Worm (Caenorhabditis elegans) whole organism, L4 larva: ENCODE data around the gene fbxb-62.
A peak's percentile ranks its signal among the peaks of the same experiment; 100 is the strongest.
"Not testable (repeated sequence)": the region's sequence is repeated elsewhere in the genome, so short reads cannot be mapped to it uniquely, and the experiment has no call there.

Experiments used
- D1046.2 ChIP-seq: fragments of 200-800 bp; sonication (Bioruptor generic); IDR thresholded peaks from 2 replicates; pipeline ENCODE4 v1.3.6; 2022; ENCODE audit warnings: missing genetic modification characterization, missing compliant biosample characterization
- F10B5.3 ChIP-seq: sonication (generic microtip); optimal IDR thresholded peaks from 2 replicates; lab custom pipeline; 2016; ENCODE audit warnings: mild to moderate bottlenecking, missing genetic modification characterization, missing compliant biosample characterization
- R02D3.7 ChIP-seq: fragments of 150-350 bp; sonication (generic microtip); optimal IDR thresholded peaks from 3 replicates; lab custom pipeline; 2014; ENCODE audit warnings: missing biosample characterization, missing genetic modification characterization
- T26A8.4 ChIP-seq: fragments of 200-800 bp; sonication (Bioruptor generic); IDR thresholded peaks from 2 replicates; pipeline ENCODE4 v1.3.6; 2022; ENCODE audit warnings: missing genetic modification characterization, missing compliant biosample characterization
- Y105C5A.15 ChIP-seq: fragments of 200-800 bp; sonication (Bioruptor generic); IDR thresholded peaks from 2 replicates; pipeline ENCODE4 v1.3.6; 2022; ENCODE audit warnings: missing genetic modification characterization, missing compliant biosample characterization
- Y5F2A.4 ChIP-seq: fragments of 200-800 bp; sonication (Bioruptor generic); optimal IDR thresholded peaks from 2 replicates; lab custom pipeline; 2018; ENCODE audit warnings: mild to moderate bottlenecking, missing genetic modification characterization, missing compliant biosample characterization
- ZK337.2 ChIP-seq: fragments of 200-800 bp; sonication (Bioruptor generic); IDR thresholded peaks from 2 replicates; pipeline ENCODE4 v1.3.6; 2022; ENCODE audit warnings: missing genetic modification reagents, missing genetic modification characterization, missing compliant biosample characterization
- ama-1 ChIP-seq: fragments of 150-350 bp; optimal IDR thresholded peaks from 2 replicates; lab custom pipeline; 2014; ENCODE audit warnings: inconsistent platforms, mixed read lengths
- ceh-20 ChIP-seq: fragments of 200-800 bp; sonication (Bioruptor generic); IDR thresholded peaks from 2 replicates; pipeline ENCODE4 v1.3.6; 2022; ENCODE audit warnings: missing genetic modification reagents, missing genetic modification characterization, missing compliant biosample characterization
- ctbp-1 ChIP-seq: fragments of 200-800 bp; sonication (Bioruptor generic); IDR thresholded peaks from 2 replicates; pipeline ENCODE4 v1.3.6; 2022; ENCODE audit warnings: missing genetic modification reagents, missing genetic modification characterization, missing compliant biosample characterization
- daf-16 ChIP-seq, 3 experiments: sonication (generic microtip); optimal IDR thresholded peaks; 2 replicates each; lab custom pipeline; 2016 to 2017; ENCODE audit warnings: missing genetic modification characterization in 3 of 3, missing genetic modification reagents in 3 of 3, mild to moderate bottlenecking in 2 of 3, missing compliant biosample characterization in 2 of 3, missing biosample characterization in 1 of 3, moderate library complexity in 1 of 3
- daf-8 ChIP-seq: fragments of 200-800 bp; sonication (Bioruptor generic); IDR thresholded peaks from 2 replicates; pipeline ENCODE4 v1.3.6; 2022; ENCODE audit warnings: missing genetic modification characterization, missing compliant biosample characterization
- dmd-6 ChIP-seq: fragments of 200-800 bp; sonication (Bioruptor generic); IDR thresholded peaks from 2 replicates; pipeline ENCODE4 v1.3.6; 2022; ENCODE audit warnings: missing genetic modification reagents, missing genetic modification characterization, missing compliant biosample characterization
- dmd-8 ChIP-seq: fragments of 200-800 bp; sonication (Bioruptor generic); IDR thresholded peaks from 2 replicates; pipeline ENCODE4 v1.3.6; 2022; ENCODE audit warnings: missing genetic modification characterization, missing compliant biosample characterization
- fkh-10 ChIP-seq: fragments of 150-350 bp; optimal IDR thresholded peaks from 2 replicates; lab custom pipeline; 2014; ENCODE audit warnings: missing biosample characterization, missing genetic modification reagents, missing genetic modification characterization
- fos-1 ChIP-seq: fragments of 150-350 bp; optimal IDR thresholded peaks from 2 replicates; lab custom pipeline; 2014; ENCODE audit warnings: missing biosample characterization, missing genetic modification characterization
- jun-1 ChIP-seq: fragments of 150-350 bp; optimal IDR thresholded peaks from 2 replicates; lab custom pipeline; 2014; ENCODE audit warnings: missing biosample characterization, missing genetic modification reagents, missing genetic modification characterization
- mep-1 ChIP-seq: fragments of 150-350 bp; sonication (generic microtip); optimal IDR thresholded peaks from 3 replicates; lab custom pipeline; 2014; ENCODE audit warnings: missing biosample characterization, missing genetic modification characterization
- nhr-102 ChIP-seq: sonication (generic microtip); optimal IDR thresholded peaks from 2 replicates; lab custom pipeline; 2016; ENCODE audit warnings: mild to moderate bottlenecking, missing genetic modification characterization, moderate library complexity, missing compliant biosample characterization
- nhr-76 ChIP-seq: fragments of 150-350 bp; optimal IDR thresholded peaks from 2 replicates; lab custom pipeline; 2014; ENCODE audit warnings: missing biosample characterization, missing genetic modification characterization
- pha-4 ChIP-seq, 2 experiments: fragments of 150-350 bp in 1 of 2; fragments of 200-800 bp in 1 of 2; sonication (Bioruptor generic) in 1 of 2; IDR thresholded peaks in 1 of 2; optimal IDR thresholded peaks in 1 of 2; 2 replicates each; pipeline versions ENCODE4 v1.3.6 to Lab custom; 2014 to 2022; ENCODE audit warnings: missing genetic modification characterization in 2 of 2, missing genetic modification reagents in 2 of 2, missing biosample characterization in 1 of 2, missing compliant biosample characterization in 1 of 2
- php-3 ChIP-seq: fragments of 200-800 bp; sonication (Bioruptor generic); IDR thresholded peaks from 2 replicates; pipeline ENCODE4 v1.3.6; 2022; ENCODE audit warnings: missing genetic modification reagents, missing genetic modification characterization, missing compliant biosample characterization
- pqm-1 ChIP-seq: sonication (generic microtip); optimal IDR thresholded peaks from 2 replicates; lab custom pipeline; 2017; ENCODE audit warnings: missing biosample characterization, missing genetic modification characterization
- saeg-2 ChIP-seq: fragments of 200-800 bp; sonication (Bioruptor generic); IDR thresholded peaks from 2 replicates; pipeline ENCODE4 v1.3.6; 2022; ENCODE audit warnings: missing genetic modification reagents, missing genetic modification characterization, missing compliant biosample characterization
- skn-1 ChIP-seq: fragments of 150-350 bp; optimal IDR thresholded peaks from 2 replicates; lab custom pipeline; 2014; ENCODE audit warnings: missing biosample characterization, missing genetic modification characterization
- snpc-4 ChIP-seq: fragments of 150-350 bp; optimal IDR thresholded peaks from 2 replicates; lab custom pipeline; 2014; ENCODE audit warnings: missing biosample characterization, missing genetic modification characterization
- spr-3 ChIP-seq: fragments of 200-800 bp; sonication (Bioruptor generic); optimal IDR thresholded peaks from 2 replicates; lab custom pipeline; 2018; ENCODE audit warnings: mild to moderate bottlenecking, missing genetic modification characterization, missing compliant biosample characterization
- unc-39 ChIP-seq: sonication (generic microtip); optimal IDR thresholded peaks from 2 replicates; lab custom pipeline; 2017; ENCODE audit warnings: missing biosample characterization, missing genetic modification characterization
- unc-62 ChIP-seq, 3 experiments: fragments of 150-350 bp in 1 of 3; sonication (generic microtip); optimal IDR thresholded peaks in 2 of 3; peaks in 1 of 3; 1 replicate in 1 of 3; 2 replicates in 2 of 3; lab custom pipeline; 2014 to 2017; ENCODE audit warnings: missing biosample characterization in 3 of 3, missing genetic modification characterization in 3 of 3, missing genetic modification reagents in 3 of 3, missing genotype in 1 of 3
- vab-7 ChIP-seq: fragments of 200-800 bp; sonication (Bioruptor generic); IDR thresholded peaks from 2 replicates; pipeline ENCODE4 v1.3.6; 2022; ENCODE audit warnings: missing genetic modification reagents, missing genetic modification characterization, missing compliant biosample characterization
- zfp-2 ChIP-seq: sonication (generic microtip); optimal IDR thresholded peaks from 2 replicates; lab custom pipeline; 2016; ENCODE audit warnings: mild to moderate bottlenecking, missing genetic modification characterization, missing compliant biosample characterization
- zip-2 ChIP-seq: fragments of 150-350 bp; optimal IDR thresholded peaks from 2 replicates; lab custom pipeline; 2014; ENCODE audit warnings: missing biosample characterization, missing genetic modification characterization

The fbxb-62 gene

ce11 chrV:19322387-19322786 is 20.6 kb upstream of the fbxb-62 start, which contains the start of gene C43D7.4:
C43D7.4 (minus strand) TSS chrV:19322487.
- TF ChIP-seq vab-7 = no peak

ce11 chrV:19320385-19320784 is 18.6 kb upstream of the fbxb-62 start, which contains the start of gene sdz-6:
sdz-6 (plus strand) TSS chrV:19320613.
- TF ChIP-seq dmd-6 (peak; percentile 8; the same call in 1 of the 2 replicates), spr-3 (no peak), fkh-10 (GFP tag; lab: Kevin White, UChicago) (no peak), unc-62 (GFP tag; optimal IDR thresholded peaks at IDR 0.05 in 1 of 2; lab: Kevin White, UChicago) (peak in 1 of 2 experiments; percentile 95), unc-62 (tag; optimal IDR thresholded peaks at IDR 0.05; lab: Kevin White, UChicago) (no peak)

ce11 chrV:19319460-19319995 is 17.7 kb upstream of the fbxb-62 start, which contains the start of gene C43D7.7:
C43D7.7 (minus strand) TSS chrV:19319510.
- TF ChIP-seq F10B5.3 (no peak), dmd-6 (peak; percentile 42; the same call in 1 of the 2 replicates), Y105C5A.15 (GFP tag; lab: Robert Waterston, UW) (no peak), nhr-76 (tag; lab: Kevin White, UChicago) (no peak), pqm-1 (tag; lab: Kevin White, UChicago) (peak; percentile 40), ama-1 (lab: Kevin White, UChicago) (no peak)
- TF ChIP-seq, all 104 proteins: peak for 2

DNA sequence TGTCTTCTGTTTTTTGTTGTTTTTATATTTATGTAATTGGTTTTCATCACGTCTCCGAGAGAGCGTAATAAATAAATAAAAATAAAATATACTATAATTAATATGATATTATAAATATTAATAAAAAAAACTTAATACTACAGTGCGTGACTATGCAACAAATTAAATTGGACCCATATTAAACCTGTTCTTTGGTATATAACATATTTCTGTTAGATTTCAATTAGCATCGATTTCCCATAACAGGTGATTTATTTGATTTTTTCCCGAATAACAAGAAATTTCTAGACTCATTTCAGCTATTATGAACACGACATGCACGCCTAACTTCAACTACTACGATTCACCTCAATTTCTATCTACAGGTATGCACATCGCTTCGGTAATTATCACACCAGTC is 15.2 kb upstream of the fbxb-62 start, which contains the start of gene srh-208:
Gene srh-208, plus strand, starts transcription at position 301 of the 400 bp plus-strand sequence.
- TF ChIP-seq ctbp-1 (GFP tag; lab: Robert Waterston, UW); mep-1 (tag; lab: Kevin White, UChicago); pha-4 (GFP tag; IDR thresholded peaks at IDR 0.05; lab: Robert Waterston, UW); pha-4 (tag; optimal IDR thresholded peaks at IDR 0.05; lab: Kevin White, UChicago): not testable (repeated sequence)
- TF ChIP-seq, all 104 proteins: peak for 0; not testable (repeated sequence) for 104

DNA sequence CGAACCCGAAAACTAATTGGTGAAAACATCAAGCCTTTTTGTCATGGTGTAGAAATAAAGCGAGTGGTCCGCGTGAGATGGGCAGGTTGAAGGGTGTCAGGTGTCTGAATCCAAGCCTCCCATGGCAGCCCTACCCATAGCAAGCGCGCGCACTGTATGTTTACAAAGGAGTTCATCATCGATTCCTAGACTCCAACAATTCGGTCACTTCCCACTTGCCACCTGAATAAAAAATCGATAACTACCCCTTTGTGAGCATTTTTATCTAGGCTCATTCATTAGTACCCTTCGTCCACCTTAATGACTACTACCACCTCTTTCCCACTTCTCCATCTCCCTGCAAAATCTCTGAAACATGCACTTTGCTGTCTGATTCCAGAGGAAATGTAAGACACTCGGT is 11.1 kb upstream of the fbxb-62 start, which contains the start of gene fbxb-64:
Gene fbxb-64, plus strand, starts transcription at position 301 of the 400 bp plus-strand sequence.
- no peak for TF ChIP-seq nhr-102 (tag; lab: Kevin White, UChicago)
- no peak for TF ChIP-seq Y5F2A.4 (GFP tag; lab: Kevin White, UChicago)
- no peak for TF ChIP-seq saeg-2 (GFP tag; lab: Robert Waterston, UW)
- TF ChIP-seq snpc-4 (tag; lab: Kevin White, UChicago) = no peak
- TF ChIP-seq unc-39 (tag; lab: Kevin White, UChicago) = no peak
- no peak for TF ChIP-seq spr-3
- TF ChIP-seq skn-1 (tag; lab: Kevin White, UChicago) = no peak

ce11 chrV:19311391-19311790 is 9.6 kb upstream of the fbxb-62 start, which contains the start of gene C43D7.8:
C43D7.8 (minus strand) TSS chrV:19311491.
- TF ChIP-seq zip-2 (no peak), daf-16 (GFP tag; optimal IDR thresholded peaks at IDR 0.05; lab: Kevin White, UChicago) (no peak), daf-16 (tag; optimal IDR thresholded peaks at IDR 0.05; lab: Kevin White, UChicago) (no peak), ZK337.2 (GFP tag; lab: Robert Waterston, UW) (no peak), php-3 (GFP tag; lab: Robert Waterston, UW) (no peak), fos-1 (tag; lab: Kevin White, UChicago) (no peak), R02D3.7 (no peak), zfp-2 (tag; lab: Kevin White, UChicago) (no peak), unc-39 (tag; lab: Kevin White, UChicago) (no peak), D1046.2 (GFP tag; lab: Robert Waterston, UW) (no peak), jun-1 (tag; lab: Kevin White, UChicago) (no peak), dmd-8 (GFP tag; lab: Robert Waterston, UW) (no peak), T26A8.4 (GFP tag; lab: Robert Waterston, UW) (no peak), ceh-20 (GFP tag; lab: Robert Waterston, UW) (no peak), daf-8 (GFP tag; lab: Robert Waterston, UW) (no peak)
- TF ChIP-seq, all 104 proteins: peak for 0
